Worm (Caenorhabditis elegans) whole organism, early embryonic: ENCODE measurements around the gene oac-7.

Source experiments
- B0310.2 ChIP-seq: sonication (generic microtip); optimal IDR thresholded peaks from 2 replicates; lab custom pipeline; 2016; ENCODE audit warnings: mild to moderate bottlenecking, missing genetic modification characterization, missing compliant biosample characterization
- aly-1 ChIP-seq: sonication (generic microtip); optimal IDR thresholded peaks from 2 replicates; lab custom pipeline; 2016; ENCODE audit warnings: missing genetic modification characterization, missing compliant biosample characterization
- ama-1 ChIP-seq: fragments of 150-350 bp; optimal IDR thresholded peaks from 2 replicates; lab custom pipeline; 2014
- ceh-13 ChIP-seq: fragments of 200-800 bp; sonication (Bioruptor generic); optimal IDR thresholded peaks from 2 replicates; lab custom pipeline; 2018; ENCODE audit warnings: mild to moderate bottlenecking, missing genetic modification characterization, missing compliant biosample characterization
- hmbx-1 ChIP-seq: sonication (generic microtip); optimal IDR thresholded peaks from 2 replicates; lab custom pipeline; 2016; ENCODE audit warnings: mild to moderate bottlenecking, missing genetic modification characterization, missing compliant biosample characterization
- hnd-1 ChIP-seq: sonication (generic microtip); optimal IDR thresholded peaks from 2 replicates; lab custom pipeline; 2016; ENCODE audit warnings: missing genetic modification characterization, missing compliant biosample characterization
- pes-1 ChIP-seq: fragments of 200-800 bp; sonication (Bioruptor generic); IDR thresholded peaks from 2 replicates; pipeline ENCODE4 v1.3.6; 2022; ENCODE audit warnings: missing genetic modification reagents, missing genetic modification characterization, missing compliant biosample characterization
- scrt-1 ChIP-seq: fragments of 200-800 bp; sonication (Bioruptor generic); IDR thresholded peaks from 2 replicates; pipeline ENCODE4 v1.3.6; 2022; ENCODE audit warnings: missing genetic modification characterization, missing compliant biosample characterization
- sea-1 ChIP-seq: fragments of 200-800 bp; sonication (Bioruptor generic); conservative IDR thresholded peaks from 2 replicates; pipeline ENCODE4 v1.3.6; 2022; ENCODE audit warnings: missing genetic modification characterization, missing compliant biosample characterization
- tra-4 ChIP-seq: sonication (generic microtip); optimal IDR thresholded peaks from 2 replicates; lab custom pipeline; 2017; ENCODE audit warnings: missing genetic modification characterization, missing compliant biosample characterization

DNA sequence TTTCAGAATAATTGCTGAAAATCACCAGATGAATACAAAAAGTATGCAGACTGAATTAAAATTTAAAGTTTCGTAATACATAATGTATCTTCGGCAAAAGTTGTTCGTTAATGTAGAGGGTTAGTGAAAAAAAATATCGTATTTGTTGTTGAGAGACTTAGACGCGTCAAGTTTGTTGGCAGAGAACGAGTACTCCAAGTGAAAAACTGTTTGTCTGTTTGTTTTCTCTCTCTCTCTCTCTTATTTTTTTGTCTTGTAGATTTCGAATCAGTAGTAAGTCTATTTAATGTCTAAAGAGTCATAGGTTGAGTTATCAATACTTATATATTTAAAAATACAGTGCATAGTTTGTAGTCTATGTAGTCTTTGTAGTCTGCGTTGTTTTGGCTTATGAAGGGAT, 40.0 kb upstream of the oac-7 start, which contains the start of the genes fbxa-2 and T13F3.8:
- TF ChIP-seq ceh-13 (GFP tag; lab: Kevin White, UChicago): no peak
- TF ChIP-seq sea-1 (GFP tag; lab: Robert Waterston, UW): no peak
- no peak for TF ChIP-seq aly-1 (tag; lab: Kevin White, UChicago)
- no peak for TF ChIP-seq B0310.2 (tag; lab: Kevin White, UChicago)
- no peak for TF ChIP-seq scrt-1
- no peak for TF ChIP-seq hmbx-1 (tag; lab: Kevin White, UChicago)
- no peak for TF ChIP-seq ama-1 (lab: Kevin White, UChicago)
- no peak for TF ChIP-seq tra-4
- no peak for TF ChIP-seq hnd-1 (tag; lab: Kevin White, UChicago)
- no peak for TF ChIP-seq pes-1
